Fruit fly (Drosophila melanogaster) whole organism, embryonic: ENCODE data around the gene CG11836.

Experiments
- Ada2b ChIP-seq: fragments of 200-800 bp; sonication (Bioruptor generic); IDR thresholded peaks from 2 replicates; pipeline ENCODE4 v1.3.6; 2022; ENCODE audit warnings: missing biosample characterization, missing genetic modification characterization
- Antp ChIP-seq: fragments of 200-800 bp; sonication (Bioruptor generic); optimal IDR thresholded peaks from 3 replicates; lab custom pipeline; 2016; ENCODE audit warnings: missing biosample characterization, missing genetic modification characterization
- Atf-2 ChIP-seq: fragments of 200-800 bp; sonication (Bioruptor generic); optimal IDR thresholded peaks from 2 replicates; lab custom pipeline; 2016; ENCODE audit warnings: missing biosample characterization, missing genetic modification characterization
- Atf6 ChIP-seq: fragments of 200-800 bp; sonication (Bioruptor generic); IDR thresholded peaks from 2 replicates; pipeline ENCODE4 v1.3.6; 2022; ENCODE audit warnings: missing biosample characterization, missing genetic modification characterization
- CG10267 ChIP-seq: fragments of 200-800 bp; sonication (Bioruptor generic); optimal IDR thresholded peaks from 2 replicates; lab custom pipeline; 2018; ENCODE audit warnings: missing biosample characterization, mild to moderate bottlenecking, missing genetic modification characterization, moderate library complexity
- CG11085 ChIP-seq: fragments of 200-800 bp; sonication (Bioruptor generic); IDR thresholded peaks from 2 replicates; pipeline ENCODE4 v1.3.6; 2022; ENCODE audit warnings: missing biosample characterization, missing genetic modification characterization
- CG11504 ChIP-seq: fragments of 200-800 bp; sonication (Bioruptor generic); optimal IDR thresholded peaks from 3 replicates; lab custom pipeline; 2019; ENCODE audit warnings: missing biosample characterization, mild to moderate bottlenecking, missing genetic modification characterization, moderate library complexity
- CG12071 ChIP-seq: fragments of 200-800 bp; sonication (Bioruptor generic); optimal IDR thresholded peaks from 3 replicates; lab custom pipeline; 2018; ENCODE audit warnings: missing biosample characterization, mild to moderate bottlenecking, missing genetic modification characterization
- CG1233 ChIP-seq: fragments of 200-800 bp; sonication (Bioruptor generic); optimal IDR thresholded peaks from 4 replicates; lab custom pipeline; 2018; ENCODE audit warnings: missing biosample characterization, mild to moderate bottlenecking, missing genetic modification characterization
- CG12769 ChIP-seq: fragments of 200-800 bp; sonication (Bioruptor generic); optimal IDR thresholded peaks from 2 replicates; lab custom pipeline; 2019; ENCODE audit warnings: missing biosample characterization, mild to moderate bottlenecking, missing genetic modification characterization, moderate library complexity
- CG14014 ChIP-seq: fragments of 200-800 bp; sonication (Bioruptor generic); IDR thresholded peaks from 2 replicates; pipeline ENCODE4 v1.3.6; 2022; ENCODE audit warnings: missing biosample characterization, missing genetic modification characterization
- CG15479 ChIP-seq: fragments of 200-800 bp; sonication (Bioruptor generic); optimal IDR thresholded peaks from 3 replicates; lab custom pipeline; 2019; ENCODE audit warnings: missing biosample characterization, mild to moderate bottlenecking, missing genetic modification characterization, moderate library complexity
- CG15601 ChIP-seq: fragments of 200-800 bp; sonication (Bioruptor generic); optimal IDR thresholded peaks from 3 replicates; lab custom pipeline; 2019; ENCODE audit warnings: missing biosample characterization, mild to moderate bottlenecking, missing genetic modification characterization, moderate library complexity
- CG18011 ChIP-seq: fragments of 200-800 bp; sonication (Bioruptor generic); optimal IDR thresholded peaks from 2 replicates; lab custom pipeline; 2017; ENCODE audit warnings: missing biosample characterization, missing genetic modification characterization, mild to moderate bottlenecking, moderate library complexity, missing genotype
- CG18476 ChIP-seq: fragments of 200-800 bp; sonication (Bioruptor generic); optimal IDR thresholded peaks from 2 replicates; lab custom pipeline; 2016; ENCODE audit warnings: missing biosample characterization, mild to moderate bottlenecking, missing genetic modification characterization
- CG18764 ChIP-seq: fragments of 200-800 bp; sonication (Bioruptor generic); optimal IDR thresholded peaks from 3 replicates; lab custom pipeline; 2016; ENCODE audit warnings: missing biosample characterization, missing genetic modification characterization
- CG2202 ChIP-seq: fragments of 200-800 bp; sonication (Bioruptor generic); optimal IDR thresholded peaks from 2 replicates; lab custom pipeline; 2018; ENCODE audit warnings: missing biosample characterization, mild to moderate bottlenecking, missing genetic modification characterization
- CG30020 ChIP-seq: fragments of 200-800 bp; optimal IDR thresholded peaks from 2 replicates; lab custom pipeline; 2019; ENCODE audit warnings: missing biosample characterization, mild to moderate bottlenecking, missing genetic modification characterization, moderate library complexity
- CG4404 ChIP-seq: fragments of 200-800 bp; sonication (Bioruptor generic); IDR thresholded peaks from 2 replicates; pipeline ENCODE4 v1.3.6; 2022; ENCODE audit warnings: missing biosample characterization, missing genetic modification characterization
- CG6683 ChIP-seq: fragments of 200-800 bp; sonication (Bioruptor generic); optimal IDR thresholded peaks from 2 replicates; lab custom pipeline; 2017; ENCODE audit warnings: missing biosample characterization, mild to moderate bottlenecking, missing genetic modification characterization, missing genetic modification reagents
- CG6765 ChIP-seq: fragments of 200-800 bp; sonication (Bioruptor generic); optimal IDR thresholded peaks from 3 replicates; lab custom pipeline; 2017; ENCODE audit warnings: missing biosample characterization, mild to moderate bottlenecking, missing genetic modification characterization
- CG7745 ChIP-seq: fragments of 200-800 bp; sonication (Bioruptor generic); optimal IDR thresholded peaks from 2 replicates; lab custom pipeline; 2018; ENCODE audit warnings: missing biosample characterization, mild to moderate bottlenecking, missing genetic modification characterization, moderate library complexity
- CG8924 ChIP-seq: fragments of 200-800 bp; optimal IDR thresholded peaks from 3 replicates; lab custom pipeline; 2019; ENCODE audit warnings: missing biosample characterization, mild to moderate bottlenecking, missing genetic modification characterization, moderate library complexity
- Deaf1 ChIP-seq: fragments of 200-800 bp; optimal IDR thresholded peaks from 3 replicates; lab custom pipeline; 2019; ENCODE audit warnings: missing biosample characterization, mild to moderate bottlenecking, missing genetic modification characterization, moderate library complexity
- Dip2 ChIP-seq: fragments of 200-800 bp; sonication (Bioruptor generic); IDR thresholded peaks from 2 replicates; pipeline ENCODE4 v1.3.6; 2022; ENCODE audit warnings: missing biosample characterization, missing genetic modification characterization
- Ets65A ChIP-seq: fragments of 200-800 bp; sonication (Bioruptor generic); peaks from one replicate; lab custom pipeline; 2016; ENCODE audit warnings: missing biosample characterization, missing genetic modification characterization
- Fer1 ChIP-seq: fragments of 200-800 bp; sonication (Bioruptor generic); optimal IDR thresholded peaks from 2 replicates; lab custom pipeline; 2017; ENCODE audit warnings: missing biosample characterization, mild to moderate bottlenecking, missing genetic modification characterization
- Mes4 ChIP-seq: fragments of 200-800 bp; sonication (Bioruptor generic); optimal IDR thresholded peaks from 2 replicates; lab custom pipeline; 2016; ENCODE audit warnings: missing biosample characterization, missing genetic modification characterization
- Myb ChIP-seq: fragments of 200-800 bp; sonication (Bioruptor generic); optimal IDR thresholded peaks from 2 replicates; lab custom pipeline; 2016; ENCODE audit warnings: missing biosample characterization, missing genetic modification characterization
- Nf-YC ChIP-seq: fragments of 200-800 bp; optimal IDR thresholded peaks from 3 replicates; lab custom pipeline; 2019; ENCODE audit warnings: missing biosample characterization, mild to moderate bottlenecking, missing genetic modification characterization, moderate library complexity
- YL-1 ChIP-seq: fragments of 200-800 bp; sonication (Bioruptor generic); optimal IDR thresholded peaks from 3 replicates; lab custom pipeline; 2017; ENCODE audit warnings: missing biosample characterization, mild to moderate bottlenecking, missing genetic modification characterization
- ab ChIP-seq: fragments of 200-800 bp; sonication (Bioruptor generic); optimal IDR thresholded peaks from 2 replicates; lab custom pipeline; 2016; ENCODE audit warnings: missing biosample characterization, missing genetic modification characterization
- az2 ChIP-seq: fragments of 200-800 bp; sonication (Bioruptor generic); optimal IDR thresholded peaks from 3 replicates; lab custom pipeline; 2016; ENCODE audit warnings: missing biosample characterization, missing genetic modification characterization
- cg ChIP-seq: fragments of 200-800 bp; sonication (Bioruptor generic); optimal IDR thresholded peaks from 3 replicates; lab custom pipeline; 2019; ENCODE audit warnings: missing biosample characterization, mild to moderate bottlenecking, missing genetic modification characterization, moderate library complexity
- croc ChIP-seq: fragments of 200-800 bp; sonication (Bioruptor generic); conservative IDR thresholded peaks from 3 replicates; pipeline ENCODE4 v1.3.6; 2022; ENCODE audit warnings: missing biosample characterization, missing genetic modification characterization
- da ChIP-seq: fragments of 200-800 bp; sonication (Bioruptor generic); optimal IDR thresholded peaks from 2 replicates; lab custom pipeline; 2016; ENCODE audit warnings: missing biosample characterization, missing genetic modification characterization
- dysf ChIP-seq: fragments of 200-800 bp; sonication (Bioruptor generic); IDR thresholded peaks from 3 replicates; pipeline ENCODE4 v1.3.6; 2022; ENCODE audit warnings: missing biosample characterization, missing genetic modification characterization
- eve ChIP-seq, 2 experiments: fragments of >200 bp; optimal IDR thresholded peaks; 2 replicates each; lab custom pipeline; 2017; ENCODE audit warnings: missing biosample characterization in 2 of 2, missing genetic modification characterization in 2 of 2
- exex ChIP-seq: fragments of 200-800 bp; sonication (Bioruptor generic); optimal IDR thresholded peaks from 4 replicates; lab custom pipeline; 2018; ENCODE audit warnings: missing biosample characterization, mild to moderate bottlenecking, missing genetic modification characterization, moderate library complexity
- gcm ChIP-seq: fragments of 200-800 bp; sonication (Bioruptor generic); optimal IDR thresholded peaks from 2 replicates; lab custom pipeline; 2019; ENCODE audit warnings: missing biosample characterization, mild to moderate bottlenecking, missing genetic modification characterization, moderate library complexity
- gfzf ChIP-seq: fragments of 200-800 bp; sonication (Bioruptor generic); optimal IDR thresholded peaks from 2 replicates; lab custom pipeline; 2016; ENCODE audit warnings: missing biosample characterization, mild to moderate bottlenecking, missing genetic modification characterization, moderate library complexity
- insv ChIP-seq, 2 experiments: fragments of 200-800 bp; sonication (Bioruptor generic); optimal IDR thresholded peaks; 3 replicates each; lab custom pipeline; 2016 to 2018; ENCODE audit warnings: missing biosample characterization in 2 of 2, missing genetic modification characterization in 2 of 2
- kni ChIP-seq: fragments of 200-800 bp; sonication (Bioruptor generic); optimal IDR thresholded peaks from 3 replicates; lab custom pipeline; 2017; ENCODE audit warnings: mild to moderate bottlenecking, missing biosample characterization, missing genetic modification reagents, missing genetic modification characterization
- nom ChIP-seq: fragments of 200-800 bp; sonication (Bioruptor generic); optimal IDR thresholded peaks from 2 replicates; lab custom pipeline; 2017; ENCODE audit warnings: missing biosample characterization, missing genetic modification characterization, mild to moderate bottlenecking, moderate library complexity, missing genetic modification reagents
- oc ChIP-seq: fragments of 200-800 bp; sonication (Bioruptor generic); optimal IDR thresholded peaks from 2 replicates; lab custom pipeline; 2018; ENCODE audit warnings: missing biosample characterization, mild to moderate bottlenecking, missing genetic modification characterization, moderate library complexity
- onecut ChIP-seq: fragments of 200-800 bp; sonication (Bioruptor generic); IDR thresholded peaks from 2 replicates; pipeline ENCODE4 v1.3.6; 2022; ENCODE audit warnings: missing biosample characterization, missing genetic modification characterization
- p53 ChIP-seq: fragments of 200-800 bp; sonication (Bioruptor generic); optimal IDR thresholded peaks from 2 replicates; lab custom pipeline; 2016; ENCODE audit warnings: missing biosample characterization, missing genetic modification characterization
- rib ChIP-seq: fragments of 200-800 bp; sonication (Bioruptor generic); IDR thresholded peaks from 2 replicates; pipeline ENCODE4 v1.3.6; 2022; ENCODE audit warnings: missing biosample characterization, missing genetic modification characterization
- ro ChIP-seq: fragments of 200-800 bp; sonication (Bioruptor generic); IDR thresholded peaks from 2 replicates; pipeline ENCODE4 v1.3.6; 2022; ENCODE audit warnings: missing biosample characterization, missing genetic modification characterization
- wor ChIP-seq: fragments of 200-800 bp; sonication (Bioruptor generic); IDR thresholded peaks from 2 replicates; pipeline ENCODE4 v1.3.6; 2022; ENCODE audit warnings: missing biosample characterization, missing genetic modification characterization

CG11836 gene

dm6 chr3R:25049742-25050517, 21.0 kb upstream of the CG11836 start (continued):
- TF ChIP-seq CG1233 (GFP tag; lab: Kevin White, UChicago) (no peak), nom (GFP tag; lab: Kevin White, UChicago) (peak; percentile 83), CG15601 (tag; lab: Kevin White, UChicago) (peak; percentile 24), Nf-YC (tag; lab: Kevin White, UChicago) (peak; percentile 85), CG30020 (tag; lab: Kevin White, UChicago) (peak; percentile 33), CG12769 (tag; lab: Kevin White, UChicago) (peak; percentile 73), CG6765 (GFP tag; lab: Kevin White, UChicago) (peak; percentile 54), gfzf (GFP tag; lab: Kevin White, UChicago) (peak; percentile 49), CG2202 (tag; lab: Kevin White, UChicago) (peak; percentile 3), CG18764 (GFP tag; lab: Kevin White, UChicago) (peak; percentile 25), CG15479 (GFP tag; lab: Kevin White, UChicago) (peak; percentile 65), Myb (peak; percentile 9), rib (GFP tag; lab: Robert Waterston, UW) (no peak), Dip2 (no peak), CG10267 (peak; percentile 81), CG12071 (GFP tag; lab: Kevin White, UChicago) (peak; percentile 61), Fer1 (GFP tag; lab: Kevin White, UChicago) (peak; percentile 70), kni (peak; percentile 70), exex (tag; lab: Kevin White, UChicago) (peak; percentile 88), CG8924 (tag; lab: Kevin White, UChicago) (peak; percentile 67), Deaf1 (tag; lab: Kevin White, UChicago) (peak; percentile 94)
- TF ChIP-seq, all 482 proteins: peak for 117

dm6 chr3R:25050649-25051048, 20.3 kb upstream of the CG11836 start:
- TF ChIP-seq Ets65A (GFP tag; lab: Kevin White, UChicago), result peak; percentile 55
- no peak for TF ChIP-seq insv (GFP tag; optimal IDR thresholded peaks at IDR 0.05; lab: Kevin White, UChicago)
- TF ChIP-seq Mes4 (GFP tag; lab: Kevin White, UChicago), result no peak
- TF ChIP-seq CG7745 (tag; lab: Kevin White, UChicago), result no peak
- no peak for TF ChIP-seq Antp
- TF ChIP-seq YL-1 (GFP tag; lab: Kevin White, UChicago), result no peak
- TF ChIP-seq cg (GFP tag; lab: Kevin White, UChicago), result no peak
- TF ChIP-seq Atf-2 (GFP tag; lab: Kevin White, UChicago), result no peak
- no peak for TF ChIP-seq CG18476 (GFP tag; lab: Kevin White, UChicago)
- TF ChIP-seq Ada2b, result no peak
- no peak for TF ChIP-seq da (GFP tag; lab: Kevin White, UChicago)
- no peak for TF ChIP-seq CG4404 (GFP tag; lab: Robert Waterston, UW)
- TF ChIP-seq eve (GFP tag; optimal IDR thresholded peaks at IDR 0.05; lab: Kevin White, UChicago), result peak in 1 of 2 experiments; percentile 87
- TF ChIP-seq dysf (GFP tag; lab: Robert Waterston, UW), result no peak
- no peak for TF ChIP-seq CG18011
- no peak for TF ChIP-seq CG14014 (GFP tag; lab: Robert Waterston, UW)
- TF ChIP-seq ab (GFP tag; lab: Kevin White, UChicago), result peak; percentile 4
- no peak for TF ChIP-seq ro (GFP tag; lab: Robert Waterston, UW)
- no peak for TF ChIP-seq wor (GFP tag; lab: Robert Waterston, UW)
- TF ChIP-seq CG11085, result no peak
- no peak for TF ChIP-seq az2 (GFP tag; lab: Kevin White, UChicago)
- TF ChIP-seq Atf6 (GFP tag; lab: Robert Waterston, UW), result no peak
- no peak for TF ChIP-seq oc (tag; lab: Kevin White, UChicago)
- TF ChIP-seq CG11504, result no peak
- TF ChIP-seq CG6683 (GFP tag; lab: Kevin White, UChicago), result no peak
- TF ChIP-seq gcm, result no peak
- TF ChIP-seq p53 (GFP tag; lab: Kevin White, UChicago), result no peak
- TF ChIP-seq croc (GFP tag; lab: Robert Waterston, UW), result no peak
- TF ChIP-seq onecut (GFP tag; lab: Robert Waterston, UW), result peak; percentile 96
